Worm (Caenorhabditis elegans) whole organism, L2 larva: Measurements from ENCODE around the gene ins-14.

Experiments
- ZK546.5 ChIP-seq: sonication (generic microtip); optimal IDR thresholded peaks from 2 replicates; lab custom pipeline; 2017; ENCODE audit warnings: missing biosample characterization, missing genetic modification characterization
- ama-1 ChIP-seq: fragments of 150-350 bp; optimal IDR thresholded peaks from 2 replicates; lab custom pipeline; 2018; ENCODE audit warnings: inconsistent platforms
- ceh-82 ChIP-seq: fragments of 150-350 bp; optimal IDR thresholded peaks from 2 replicates; lab custom pipeline; 2014; ENCODE audit warnings: missing biosample characterization, missing genetic modification characterization
- lin-13 ChIP-seq: fragments of 150-350 bp; optimal IDR thresholded peaks from 2 replicates; lab custom pipeline; 2014; ENCODE audit warnings: missing biosample characterization, missing genetic modification reagents, missing genetic modification characterization
- lin-39 ChIP-seq: fragments of 150-350 bp; optimal IDR thresholded peaks from 2 replicates; lab custom pipeline; 2014; ENCODE audit warnings: missing biosample characterization, missing genetic modification reagents, missing genetic modification characterization
- nhr-10 ChIP-seq: sonication (generic microtip); optimal IDR thresholded peaks from 2 replicates; lab custom pipeline; 2017; ENCODE audit warnings: missing biosample characterization, missing genetic modification characterization
- nhr-12 ChIP-seq: fragments of 150-350 bp; optimal IDR thresholded peaks from 2 replicates; lab custom pipeline; 2014; ENCODE audit warnings: missing biosample characterization, missing genetic modification characterization

DNA sequence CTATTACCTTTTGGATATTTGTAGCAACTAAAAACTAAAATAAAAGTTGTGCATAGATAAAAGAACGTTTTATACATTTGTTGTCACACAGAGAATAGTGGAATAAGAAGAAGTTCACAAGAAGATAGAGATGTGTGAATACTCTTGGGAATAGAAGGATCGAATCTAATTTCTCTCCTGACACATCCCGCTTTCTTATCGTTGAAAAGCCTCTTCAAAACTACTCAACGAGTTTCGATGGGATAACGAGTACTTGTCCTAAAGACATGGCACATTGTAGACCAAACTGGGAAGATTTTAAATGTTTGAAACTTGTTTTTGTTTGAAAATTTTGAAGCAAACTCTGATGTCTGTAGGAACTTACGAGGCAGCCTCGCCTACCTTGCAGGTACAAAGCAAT, 26.9 kb upstream of the ins-14 start:
- TF ChIP-seq ZK546.5 (tag; lab: Kevin White, UChicago) (no peak), ama-1 (lab: Kevin White, UChicago) (no peak), lin-39 (tag; lab: Kevin White, UChicago) (no peak), nhr-10 (no peak), nhr-12 (tag; lab: Kevin White, UChicago) (no peak), lin-13 (no peak), ceh-82 (tag; lab: Kevin White, UChicago) (no peak)
